Fruit fly (Drosophila melanogaster): ENCODE results near the gene fu.

Gene fu

DNA sequence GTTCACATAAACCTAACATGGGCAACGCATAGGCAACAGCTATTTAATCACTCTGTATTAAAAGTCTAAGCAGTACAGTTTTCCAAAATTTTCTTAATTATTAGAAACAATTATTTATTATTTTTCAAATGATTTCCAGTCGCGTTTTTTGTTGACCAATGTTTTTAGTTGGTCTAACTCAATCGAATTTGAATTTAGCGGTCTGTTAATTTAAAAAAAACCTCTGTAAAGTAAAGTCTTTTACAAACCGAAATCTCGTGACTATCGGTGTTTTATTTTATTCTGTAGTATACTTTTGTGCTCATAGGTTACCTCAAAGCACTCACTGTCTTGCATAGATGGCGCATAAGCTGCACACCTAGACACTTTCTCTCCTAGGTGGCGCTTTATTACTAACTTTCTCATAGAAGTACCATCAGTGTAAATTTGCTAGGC is 22.4 kb upstream of the fu start (continued):
- TF ChIP-seq BEAF-32 (GFP tag; optimal IDR thresholded peaks at IDR 0.05): peak; percentile 77
- TF ChIP-seq Awh (GFP tag; IDR thresholded peaks at IDR 0.05): no peak
- no peak for TF ChIP-seq CG7928 (GFP tag; optimal IDR thresholded peaks at IDR 0.05)
- TF ChIP-seq Dfd (GFP tag; optimal IDR thresholded peaks at IDR 0.05): no peak
- no peak for TF ChIP-seq rib (GFP tag; IDR thresholded peaks at IDR 0.05)
- TF ChIP-seq Side (GFP tag; optimal IDR thresholded peaks at IDR 0.05): peak; percentile 47
- no peak for TF ChIP-seq CG16863 (GFP tag; optimal IDR thresholded peaks at IDR 0.05)
- no peak for TF ChIP-seq abd-A (tag; optimal IDR thresholded peaks at IDR 0.05)
- TF ChIP-seq CG7987 (GFP tag; optimal IDR thresholded peaks at IDR 0.05): no peak
- no peak for TF ChIP-seq CG8478 (optimal IDR thresholded peaks at IDR 0.05)
- no peak for TF ChIP-seq emc (GFP tag; optimal IDR thresholded peaks at IDR 0.05)
- no peak for TF ChIP-seq Fer1 (GFP tag; optimal IDR thresholded peaks at IDR 0.05)
- no peak for TF ChIP-seq pan (optimal IDR thresholded peaks at IDR 0.05)
- no peak for TF ChIP-seq pan (GFP tag; optimal IDR thresholded peaks at IDR 0.05 in 1 of 2, IDR thresholded peaks at IDR 0.05 in 1 of 2)
- TF ChIP-seq gro (GFP tag; optimal IDR thresholded peaks at IDR 0.05): peak; percentile 43
- peak; percentile 61 for TF ChIP-seq Doc3 (GFP tag; IDR thresholded peaks at IDR 0.05; ENCODE audit: partially characterized antibody)
- no peak for TF ChIP-seq CG15601 (tag; optimal IDR thresholded peaks at IDR 0.05)
- no peak for TF ChIP-seq Lim3 (GFP tag; IDR thresholded peaks at IDR 0.05)
- no peak for TF ChIP-seq fd96Cb (tag; optimal IDR thresholded peaks at IDR 0.05)
- peak; percentile 35 for TF ChIP-seq maf-S (GFP tag; optimal IDR thresholded peaks at IDR 0.05)
- no peak for TF ChIP-seq Sin3A (optimal IDR thresholded peaks at IDR 0.05)
- peak; percentile 55 for TF ChIP-seq Hsf (GFP tag; optimal IDR thresholded peaks at IDR 0.05)
- TF ChIP-seq pb (GFP tag; optimal IDR thresholded peaks at IDR 0.05): no peak
- TF ChIP-seq CG6791 (GFP tag; IDR thresholded peaks at IDR 0.05; ENCODE audit: partially characterized antibody): peak; percentile 43; the same call in 2 of the 3 replicates
- TF ChIP-seq CG10321 (GFP tag; IDR thresholded peaks at IDR 0.05): no peak
- no peak for TF ChIP-seq CG8765 (GFP tag; IDR thresholded peaks at IDR 0.05)
- no peak for TF ChIP-seq CG31365 (tag; optimal IDR thresholded peaks at IDR 0.05)
- no peak for TF ChIP-seq sisA (GFP tag; IDR thresholded peaks at IDR 0.05)
- TF ChIP-seq CG34224 (GFP tag; IDR thresholded peaks at IDR 0.05; ENCODE audit: partially characterized antibody): no peak; the same call in 2 of the 3 replicates
- TF ChIP-seq hbn (GFP tag; IDR thresholded peaks at IDR 0.05; ENCODE audit: partially characterized antibody): peak; percentile 46
- no peak for TF ChIP-seq CG6813 (GFP tag; optimal IDR thresholded peaks at IDR 0.05)
- TF ChIP-seq Drgx (GFP tag; IDR thresholded peaks at IDR 0.05): no peak
- TF ChIP-seq wor (GFP tag; IDR thresholded peaks at IDR 0.05): no peak
- TF ChIP-seq wek (GFP tag; optimal IDR thresholded peaks at IDR 0.05): no peak
- TF ChIP-seq nerfin-2 (GFP tag; IDR thresholded peaks at IDR 0.05; ENCODE audit: partially characterized antibody): peak; percentile 7; the same call in 1 of the 2 replicates
- TF ChIP-seq PHDP (tag; optimal IDR thresholded peaks at IDR 0.05): no peak
- no peak for TF ChIP-seq lola (GFP tag; optimal IDR thresholded peaks at IDR 0.05)
- no peak for TF ChIP-seq CG1233 (GFP tag; optimal IDR thresholded peaks at IDR 0.05)
- TF ChIP-seq CG31388 (GFP tag; optimal IDR thresholded peaks at IDR 0.05): no peak
- no peak for TF ChIP-seq CG3407 (GFP tag; optimal IDR thresholded peaks at IDR 0.05)
- no peak for TF ChIP-seq CG1529 (GFP tag; optimal IDR thresholded peaks at IDR 0.05)
- TF ChIP-seq Rfx (GFP tag; IDR thresholded peaks at IDR 0.05): peak; percentile 67
- no peak for TF ChIP-seq CG31441 (GFP tag; IDR thresholded peaks at IDR 0.05)
- no peak for TF ChIP-seq CG10959 (GFP tag; IDR thresholded peaks at IDR 0.05)
- no peak for TF ChIP-seq eve (GFP tag; optimal IDR thresholded peaks at IDR 0.05)
- TF ChIP-seq amos (GFP tag; IDR thresholded peaks at IDR 0.05; ENCODE audit: partially characterized antibody): peak; percentile 74
- no peak for TF ChIP-seq sens-2 (GFP tag; IDR thresholded peaks at IDR 0.05)
- peak; percentile 47 for TF ChIP-seq grau (tag; optimal IDR thresholded peaks at IDR 0.05)
- peak; percentile 25; the same call in 1 of the 2 replicates for TF ChIP-seq CG32772 (GFP tag; IDR thresholded peaks at IDR 0.05)
- TF ChIP-seq Atf6 (GFP tag; IDR thresholded peaks at IDR 0.05): no peak
- peak; percentile 55; the same call in 1 of the 2 replicates for TF ChIP-seq inv (GFP tag; IDR thresholded peaks at IDR 0.05; ENCODE audit: partially characterized antibody)
- no peak for TF ChIP-seq dimm (GFP tag; IDR thresholded peaks at IDR 0.05)
